Comparison of ENCODE assay signal across 1 fruit fly cellular context in the genomic region with DNA sequence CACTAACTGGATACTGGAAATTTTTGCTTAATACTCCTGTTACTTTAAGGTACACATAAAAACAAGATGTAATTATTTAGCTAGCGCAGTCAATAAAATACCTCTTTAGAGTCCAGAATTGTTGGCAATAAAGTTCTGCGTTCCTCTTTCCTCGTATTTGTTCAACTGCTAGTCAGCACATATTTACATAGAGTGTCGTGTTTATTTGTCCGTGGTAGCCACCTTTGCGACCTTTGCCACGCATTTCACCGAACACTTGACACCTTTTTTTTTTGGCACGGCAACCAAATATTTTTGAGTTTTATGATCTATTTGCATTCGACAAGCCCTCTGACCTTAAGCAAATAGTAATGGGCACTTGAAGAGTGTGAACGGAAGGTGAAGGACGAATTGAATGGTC.
TF ChIP-seq lines count a peak whose summit lies in the region.

No protein-coding gene starts in this region.

TF ChIP-seq in whole organism, embryonic, 481 proteins besides CTCF, POLR2A, EP300 and RAD21 (continued from another document and continues in another):
- peak; percentile 94 for TF ChIP-seq zen (tag; optimal IDR thresholded peaks at IDR 0.05; lab: Kevin White, UChicago)
- no peak; the same call in 2 of the 3 replicates for TF ChIP-seq CG11560 (tag; IDR thresholded peaks at IDR 0.05; lab: Robert Waterston, UW)
- TF ChIP-seq ato (GFP tag; IDR thresholded peaks at IDR 0.05; lab: Robert Waterston, UW; ENCODE audit: partially characterized antibody) = no peak
- TF ChIP-seq CG3407 (GFP tag; optimal IDR thresholded peaks at IDR 0.05; lab: Kevin White, UChicago) = peak; percentile 93
- no peak for TF ChIP-seq CG30020 (tag; optimal IDR thresholded peaks at IDR 0.05; lab: Kevin White, UChicago)
- peak; percentile 28; the same call in 1 of the 3 replicates for TF ChIP-seq CG14050 (GFP tag; IDR thresholded peaks at IDR 0.05; lab: Robert Waterston, UW)
- TF ChIP-seq TFAM (GFP tag; optimal IDR thresholded peaks at IDR 0.05; lab: Kevin White, UChicago) = no peak
- TF ChIP-seq ham (GFP tag; IDR thresholded peaks at IDR 0.05; lab: Robert Waterston, UW) = no peak
- peak; percentile 49 for TF ChIP-seq CG6765 (GFP tag; optimal IDR thresholded peaks at IDR 0.05; lab: Kevin White, UChicago)
- peak; percentile 95 for TF ChIP-seq CHES-1-like (GFP tag; optimal IDR thresholded peaks at IDR 0.05; lab: Kevin White, UChicago)
- peak in 1 of 2 experiments; percentile 34 for TF ChIP-seq crp (GFP tag; optimal IDR thresholded peaks at IDR 0.05; lab: Kevin White, UChicago)
- TF ChIP-seq Atf-2 (GFP tag; optimal IDR thresholded peaks at IDR 0.05; lab: Kevin White, UChicago) = peak; percentile 46
- TF ChIP-seq CG12391 (tag; optimal IDR thresholded peaks at IDR 0.05; lab: Kevin White, UChicago) = peak; percentile 71
- no peak for TF ChIP-seq Lim3 (GFP tag; IDR thresholded peaks at IDR 0.05; lab: Robert Waterston, UW)
- TF ChIP-seq CG1024 (GFP tag; IDR thresholded peaks at IDR 0.05; lab: Robert Waterston, UW) = peak; percentile 74
- peak; percentile 32 for TF ChIP-seq p53 (GFP tag; optimal IDR thresholded peaks at IDR 0.05; lab: Kevin White, UChicago)
- peak; percentile 52 for TF ChIP-seq CG10654 (GFP tag; optimal IDR thresholded peaks at IDR 0.05; lab: Kevin White, UChicago)
- no peak for TF ChIP-seq crol (GFP tag; IDR thresholded peaks at IDR 0.05; lab: Robert Waterston, UW)
- TF ChIP-seq CG12071 (GFP tag; optimal IDR thresholded peaks at IDR 0.05; lab: Kevin White, UChicago) = peak; percentile 45
- TF ChIP-seq CG17359 (tag; optimal IDR thresholded peaks at IDR 0.05; lab: Kevin White, UChicago) = peak; percentile 38
- peak; percentile 94 for TF ChIP-seq CG7271 (tag; optimal IDR thresholded peaks at IDR 0.05; lab: Kevin White, UChicago)
- no peak for TF ChIP-seq CG17802 (tag; optimal IDR thresholded peaks at IDR 0.05; lab: Kevin White, UChicago)
- TF ChIP-seq ewg (GFP tag; optimal IDR thresholded peaks at IDR 0.05; lab: Kevin White, UChicago) = peak; percentile 63
- peak; percentile 91 for TF ChIP-seq CG10209 (GFP tag; optimal IDR thresholded peaks at IDR 0.05; lab: Kevin White, UChicago)
- no peak for TF ChIP-seq Nf-YC (tag; optimal IDR thresholded peaks at IDR 0.05; lab: Kevin White, UChicago)
- TF ChIP-seq sug (tag; optimal IDR thresholded peaks at IDR 0.05; lab: Kevin White, UChicago) = no peak
- peak; percentile 52 for TF ChIP-seq CG15011 (GFP tag; optimal IDR thresholded peaks at IDR 0.05; lab: Kevin White, UChicago)
- peak; percentile 49 for TF ChIP-seq CG16815 (GFP tag; optimal IDR thresholded peaks at IDR 0.05; lab: Kevin White, UChicago)
- no peak for TF ChIP-seq CG7372 (GFP tag; IDR thresholded peaks at IDR 0.05; lab: Robert Waterston, UW)
- TF ChIP-seq repo (GFP tag; optimal IDR thresholded peaks at IDR 0.05; lab: Kevin White, UChicago) = no peak
- TF ChIP-seq CG2202 (tag; optimal IDR thresholded peaks at IDR 0.05; lab: Kevin White, UChicago) = peak; percentile 98
- TF ChIP-seq pfk (GFP tag; optimal IDR thresholded peaks at IDR 0.05; lab: Kevin White, UChicago) = no peak
- peak; percentile 74 for TF ChIP-seq CG11723 (GFP tag; optimal IDR thresholded peaks at IDR 0.05; lab: Kevin White, UChicago)
- peak; percentile 58 for TF ChIP-seq CG14710 (tag; optimal IDR thresholded peaks at IDR 0.05; lab: Kevin White, UChicago)
- peak; percentile 81 for TF ChIP-seq CG10462 (GFP tag; optimal IDR thresholded peaks at IDR 0.05; lab: Kevin White, UChicago)
- peak in 1 of 2 experiments; percentile 82 for TF ChIP-seq bsh (GFP tag; optimal IDR thresholded peaks at IDR 0.05; lab: Kevin White, UChicago)
- no peak for TF ChIP-seq CG2129 (GFP tag; IDR thresholded peaks at IDR 0.05; lab: Robert Waterston, UW; ENCODE audit: partially characterized antibody)
- TF ChIP-seq odd (GFP tag; optimal IDR thresholded peaks at IDR 0.05; lab: Kevin White, UChicago) = peak; percentile 87
- peak; percentile 25 for TF ChIP-seq D19A (tag; optimal IDR thresholded peaks at IDR 0.05; lab: Kevin White, UChicago)
- TF ChIP-seq CG8944 (GFP tag; optimal IDR thresholded peaks at IDR 0.05; lab: Kevin White, UChicago) = peak; percentile 84
- peak; percentile 43; the same call in 1 of the 2 replicates for TF ChIP-seq CG31441 (GFP tag; IDR thresholded peaks at IDR 0.05; lab: Robert Waterston, UW)
- TF ChIP-seq lab (GFP tag; optimal IDR thresholded peaks at IDR 0.05; lab: Kevin White, UChicago) = peak; percentile 87
- TF ChIP-seq CG9932 (GFP tag; IDR thresholded peaks at IDR 0.05; lab: Robert Waterston, UW) = peak; percentile 36; the same call in 1 of the 2 replicates
- peak; percentile 83 for TF ChIP-seq ci (GFP tag; IDR thresholded peaks at IDR 0.05; lab: Robert Waterston, UW)
- TF ChIP-seq CG11093 (GFP tag; IDR thresholded peaks at IDR 0.05; lab: Robert Waterston, UW) = no peak
- no peak for TF ChIP-seq CG32772 (GFP tag; IDR thresholded peaks at IDR 0.05; lab: Robert Waterston, UW)
- TF ChIP-seq D19B (GFP tag; optimal IDR thresholded peaks at IDR 0.05; lab: Kevin White, UChicago) = peak; percentile 24
- TF ChIP-seq br (optimal IDR thresholded peaks at IDR 0.05; lab: Kevin White, UChicago) = no peak
- TF ChIP-seq CG12219 (GFP tag; optimal IDR thresholded peaks at IDR 0.05; lab: Kevin White, UChicago) = peak; percentile 35
- TF ChIP-seq MBD-R2 (GFP tag; IDR thresholded peaks at IDR 0.05; lab: Robert Waterston, UW) = no peak
- TF ChIP-seq wdn (GFP tag; IDR thresholded peaks at IDR 0.05; lab: Robert Waterston, UW) = peak; percentile 49; the same call in 1 of the 2 replicates
- peak; percentile 5 for TF ChIP-seq CG14965 (GFP tag; optimal IDR thresholded peaks at IDR 0.05; lab: Kevin White, UChicago; ENCODE audit: borderline replicate concordance)
- peak; percentile 17; the same call in 1 of the 2 replicates for TF ChIP-seq CG4404 (GFP tag; IDR thresholded peaks at IDR 0.05; lab: Robert Waterston, UW)
- peak; percentile 86 for TF ChIP-seq CG16863 (GFP tag; optimal IDR thresholded peaks at IDR 0.05; lab: Kevin White, UChicago)
- peak; percentile 80 for TF ChIP-seq Side (GFP tag; optimal IDR thresholded peaks at IDR 0.05; lab: Kevin White, UChicago)
- TF ChIP-seq stwl (tag; optimal IDR thresholded peaks at IDR 0.05; lab: Kevin White, UChicago) = peak; percentile 40
- no peak for TF ChIP-seq vnd (GFP tag; IDR thresholded peaks at IDR 0.05; lab: Robert Waterston, UW; ENCODE audit: partially characterized antibody)
- TF ChIP-seq lilli (GFP tag; optimal IDR thresholded peaks at IDR 0.05; lab: Kevin White, UChicago) = peak; percentile 67
- TF ChIP-seq fd96Cb (tag; optimal IDR thresholded peaks at IDR 0.05; lab: Kevin White, UChicago) = peak; percentile 4
- TF ChIP-seq CG4617 (GFP tag; optimal IDR thresholded peaks at IDR 0.05; lab: Kevin White, UChicago; ENCODE audit: borderline replicate concordance) = peak; percentile 32
- peak; percentile 1 for TF ChIP-seq Xbp1 (GFP tag; optimal IDR thresholded peaks at IDR 0.05; lab: Kevin White, UChicago)
- TF ChIP-seq CG17568 (GFP tag; optimal IDR thresholded peaks at IDR 0.05; lab: Kevin White, UChicago) = peak; percentile 92
- TF ChIP-seq CG15479 (GFP tag; optimal IDR thresholded peaks at IDR 0.05; lab: Kevin White, UChicago) = peak; percentile 89
- peak; percentile 81 for TF ChIP-seq disco-r (GFP tag; optimal IDR thresholded peaks at IDR 0.05; lab: Kevin White, UChicago)
- TF ChIP-seq gt (GFP tag; IDR thresholded peaks at IDR 0.05; lab: Robert Waterston, UW) = no peak
- peak; percentile 93 for TF ChIP-seq sim (GFP tag; IDR thresholded peaks at IDR 0.05; lab: Robert Waterston, UW)
- peak; percentile 67 for TF ChIP-seq Nf-YB (GFP tag; optimal IDR thresholded peaks at IDR 0.05; lab: Kevin White, UChicago)
- peak; percentile 56 for TF ChIP-seq CG2712 (tag; optimal IDR thresholded peaks at IDR 0.05; lab: Kevin White, UChicago)
- peak; percentile 54 for TF ChIP-seq grn (GFP tag; optimal IDR thresholded peaks at IDR 0.05; lab: Kevin White, UChicago)
- peak; percentile 69 for TF ChIP-seq CG12744 (GFP tag; optimal IDR thresholded peaks at IDR 0.05; lab: Kevin White, UChicago)
- TF ChIP-seq Deaf1 (tag; optimal IDR thresholded peaks at IDR 0.05; lab: Kevin White, UChicago) = no peak
- peak; percentile 41; the same call in 1 of the 2 replicates for TF ChIP-seq ranshi (GFP tag; IDR thresholded peaks at IDR 0.05; lab: Robert Waterston, UW)
- TF ChIP-seq Opbp (GFP tag; IDR thresholded peaks at IDR 0.05; lab: Robert Waterston, UW; ENCODE audit: partially characterized antibody) = no peak
- TF ChIP-seq CG12299 (tag; optimal IDR thresholded peaks at IDR 0.05; lab: Kevin White, UChicago) = peak; percentile 64
- no peak for TF ChIP-seq Ssrp (tag; optimal IDR thresholded peaks at IDR 0.05; lab: Kevin White, UChicago)
- peak; percentile 5 for TF ChIP-seq Sry-β (GFP tag; optimal IDR thresholded peaks at IDR 0.05; lab: Kevin White, UChicago)
- peak in 1 of 2 experiments; percentile 88 for TF ChIP-seq Hr51 (GFP tag; optimal IDR thresholded peaks at IDR 0.05; lab: Kevin White, UChicago)
- peak; percentile 78 for TF ChIP-seq CG17328 (GFP tag; IDR thresholded peaks at IDR 0.05; lab: Robert Waterston, UW)
- peak; percentile 93 for TF ChIP-seq CG8089 (GFP tag; optimal IDR thresholded peaks at IDR 0.05; lab: Kevin White, UChicago)
- peak; percentile 32 for TF ChIP-seq CG6683 (GFP tag; optimal IDR thresholded peaks at IDR 0.05; lab: Kevin White, UChicago)
- no peak for TF ChIP-seq sisA (GFP tag; IDR thresholded peaks at IDR 0.05; lab: Robert Waterston, UW)
- TF ChIP-seq bbx (GFP tag; IDR thresholded peaks at IDR 0.05; lab: Robert Waterston, UW; ENCODE audit: partially characterized antibody) = no peak
- TF ChIP-seq E2f1 (GFP tag; IDR thresholded peaks at IDR 0.05; lab: Robert Waterston, UW) = no peak
- peak; percentile 83 for TF ChIP-seq NK7.1 (GFP tag; optimal IDR thresholded peaks at IDR 0.05; lab: Kevin White, UChicago)
- TF ChIP-seq Taf1 (GFP tag; IDR thresholded peaks at IDR 0.05; lab: Robert Waterston, UW) = no peak
- no peak for TF ChIP-seq Mrtf (GFP tag; IDR thresholded peaks at IDR 0.05; lab: Robert Waterston, UW)
- peak; percentile 89 for TF ChIP-seq da (GFP tag; optimal IDR thresholded peaks at IDR 0.05; lab: Kevin White, UChicago)
- peak; percentile 24 for TF ChIP-seq tx (GFP tag; optimal IDR thresholded peaks at IDR 0.05; lab: Kevin White, UChicago)
- TF ChIP-seq E2f2 (GFP tag; IDR thresholded peaks at IDR 0.05; lab: Robert Waterston, UW) = peak; percentile 46; the same call in 1 of the 2 replicates
- no peak for TF ChIP-seq Dp (GFP tag; optimal IDR thresholded peaks at IDR 0.05; lab: Kevin White, UChicago)
- peak; percentile 77 for TF ChIP-seq CG2116 (GFP tag; optimal IDR thresholded peaks at IDR 0.05; lab: Kevin White, UChicago)
- peak; percentile 10 for TF ChIP-seq Ets97D (GFP tag; optimal IDR thresholded peaks at IDR 0.05; lab: Kevin White, UChicago)
- no peak for TF ChIP-seq lmd (GFP tag; IDR thresholded peaks at IDR 0.05; lab: Robert Waterston, UW)
- TF ChIP-seq Trl (optimal IDR thresholded peaks at IDR 0.05; lab: Kevin White, UChicago) = no peak
- peak; percentile 85 for TF ChIP-seq Trl (GFP tag; optimal IDR thresholded peaks at IDR 0.05; lab: Kevin White, UChicago)
- TF ChIP-seq Hmx (GFP tag; optimal IDR thresholded peaks at IDR 0.05; lab: Kevin White, UChicago) = no peak
- peak; percentile 72 for TF ChIP-seq chn (GFP tag; optimal IDR thresholded peaks at IDR 0.05; lab: Kevin White, UChicago)
- TF ChIP-seq MTF-1 (GFP tag; optimal IDR thresholded peaks at IDR 0.05; lab: Kevin White, UChicago; ENCODE audit: borderline replicate concordance) = peak; percentile 84
- peak; percentile 96 for TF ChIP-seq CG12236 (GFP tag; optimal IDR thresholded peaks at IDR 0.05; lab: Kevin White, UChicago)
- TF ChIP-seq CG4328 (GFP tag; optimal IDR thresholded peaks at IDR 0.05; lab: Kevin White, UChicago) = peak; percentile 39
- TF ChIP-seq Vsx1 (GFP tag; optimal IDR thresholded peaks at IDR 0.05; lab: Kevin White, UChicago) = peak; percentile 87
- no peak for TF ChIP-seq kni (GFP tag; optimal IDR thresholded peaks at IDR 0.05; lab: Kevin White, UChicago)
- TF ChIP-seq CG13624 (GFP tag; optimal IDR thresholded peaks at IDR 0.05; lab: Kevin White, UChicago) = peak; percentile 63
- TF ChIP-seq nau (GFP tag; optimal IDR thresholded peaks at IDR 0.05; lab: Kevin White, UChicago) = peak; percentile 59
- peak; percentile 83 for TF ChIP-seq caup (GFP tag; optimal IDR thresholded peaks at IDR 0.05; lab: Kevin White, UChicago; ENCODE audit: severe bottlenecking)
- TF ChIP-seq Ptx1 (GFP tag; IDR thresholded peaks at IDR 0.05; lab: Robert Waterston, UW) = no peak
- peak; percentile 56 for TF ChIP-seq Dip3 (GFP tag; optimal IDR thresholded peaks at IDR 0.05; lab: Kevin White, UChicago)
- TF ChIP-seq tio (GFP tag; optimal IDR thresholded peaks at IDR 0.05; lab: Kevin White, UChicago) = peak; percentile 80
- TF ChIP-seq cato (GFP tag; optimal IDR thresholded peaks at IDR 0.05; lab: Kevin White, UChicago; ENCODE audit: borderline replicate concordance) = peak; percentile 61
- peak; percentile 89 for TF ChIP-seq Bdp1 (GFP tag; optimal IDR thresholded peaks at IDR 0.05; lab: Kevin White, UChicago)
- TF ChIP-seq CG1602 (GFP tag; optimal IDR thresholded peaks at IDR 0.05; lab: Kevin White, UChicago) = peak; percentile 86
- no peak for TF ChIP-seq pros (GFP tag; optimal IDR thresholded peaks at IDR 0.05; lab: Kevin White, UChicago)
- TF ChIP-seq esg (GFP tag; conservative IDR thresholded peaks at IDR 0.05; lab: Robert Waterston, UW) = no peak
- no peak for TF ChIP-seq ab (GFP tag; optimal IDR thresholded peaks at IDR 0.05; lab: Kevin White, UChicago)
- TF ChIP-seq CG18619 (GFP tag; optimal IDR thresholded peaks at IDR 0.05; lab: Kevin White, UChicago) = peak; percentile 76
- peak; percentile 80 for TF ChIP-seq CG10543 (GFP tag; optimal IDR thresholded peaks at IDR 0.05; lab: Kevin White, UChicago)
- TF ChIP-seq Eip74EF (GFP tag; optimal IDR thresholded peaks at IDR 0.05; lab: Kevin White, UChicago) = no peak
- no peak for TF ChIP-seq nerfin-2 (GFP tag; IDR thresholded peaks at IDR 0.05; lab: Robert Waterston, UW; ENCODE audit: partially characterized antibody)
- TF ChIP-seq CG6272 (GFP tag; IDR thresholded peaks at IDR 0.05; lab: Robert Waterston, UW) = no peak
- TF ChIP-seq Sox100B (GFP tag; optimal IDR thresholded peaks at IDR 0.05; lab: Kevin White, UChicago) = peak; percentile 22
- TF ChIP-seq fd102C (GFP tag; optimal IDR thresholded peaks at IDR 0.05; lab: Kevin White, UChicago) = peak; percentile 100
- peak; percentile 92 for TF ChIP-seq CG6813 (GFP tag; optimal IDR thresholded peaks at IDR 0.05; lab: Kevin White, UChicago)
- TF ChIP-seq insv (GFP tag; optimal IDR thresholded peaks at IDR 0.05; lab: Kevin White, UChicago) = peak; percentile 16 to 76
- TF ChIP-seq Atf3 (GFP tag; optimal IDR thresholded peaks at IDR 0.05; lab: Kevin White, UChicago) = peak; percentile 56
- TF ChIP-seq C15 (GFP tag; IDR thresholded peaks at IDR 0.05; lab: Robert Waterston, UW) = no peak
